Fruit fly (Drosophila melanogaster): Measurements from ENCODE around the gene chif.

Gene chif

dm6 chr2L:16350742-16351568 lies 1.5 kb downstream of the chif start (continued):
- TF ChIP-seq CG6276 (GFP tag; optimal IDR thresholded peaks at IDR 0.05) (peak; percentile 99), net (GFP tag; optimal IDR thresholded peaks at IDR 0.05) (peak; percentile 99), Sox15 (GFP tag; optimal IDR thresholded peaks at IDR 0.05) (peak; percentile 97), CG7368 (GFP tag; optimal IDR thresholded peaks at IDR 0.05) (peak; percentile 99), topi (GFP tag; optimal IDR thresholded peaks at IDR 0.05) (peak; percentile 99), CG11294 (GFP tag; IDR thresholded peaks at IDR 0.05) (peak; percentile 96), Blimp-1 (GFP tag; optimal IDR thresholded peaks at IDR 0.05) (peak; percentile 96), Gug (GFP tag; IDR thresholded peaks at IDR 0.05) (peak; percentile 98), CG8632 (GFP tag; optimal IDR thresholded peaks at IDR 0.05) (peak; percentile 99), CG8119 (GFP tag; IDR thresholded peaks at IDR 0.05) (peak; percentile 100), ss (GFP tag; optimal IDR thresholded peaks at IDR 0.05) (peak; percentile 99), CG11762 (GFP tag; optimal IDR thresholded peaks at IDR 0.05; ENCODE audit: insufficient read depth) (peak; percentile 99), fkh (GFP tag; optimal IDR thresholded peaks at IDR 0.05) (peak; percentile 93), CG4318 (GFP tag; optimal IDR thresholded peaks at IDR 0.05) (peak; percentile 97), Eip93F (GFP tag; optimal IDR thresholded peaks at IDR 0.05) (peak; percentile 99), CG31627 (GFP tag; optimal IDR thresholded peaks at IDR 0.05) (peak; percentile 99), Ets96B (tag; optimal IDR thresholded peaks at IDR 0.05) (peak; percentile 99), CG3032 (tag; optimal IDR thresholded peaks at IDR 0.05) (peak; percentile 99)

- peak; percentile 73 for TF ChIP-seq vri (GFP tag; optimal IDR thresholded peaks at IDR 0.05)
- peak; percentile 61; the same call in 1 of the 2 replicates for TF ChIP-seq Gug (GFP tag; IDR thresholded peaks at IDR 0.05)
- peak; percentile 81 for TF ChIP-seq eg (GFP tag; IDR thresholded peaks at IDR 0.05)
- TF ChIP-seq ss (GFP tag; optimal IDR thresholded peaks at IDR 0.05) = no peak
- no peak for TF ChIP-seq Eip75B (GFP tag; optimal IDR thresholded peaks at IDR 0.05)
- TF ChIP-seq lz (GFP tag; optimal IDR thresholded peaks at IDR 0.05) = peak; percentile 80
- no peak for TF ChIP-seq CG16779 (tag; optimal IDR thresholded peaks at IDR 0.05)
- TF ChIP-seq Sox14 (GFP tag; optimal IDR thresholded peaks at IDR 0.05) = no peak
- TF ChIP-seq CG10631 (GFP tag; optimal IDR thresholded peaks at IDR 0.05) = peak; percentile 76
- TF ChIP-seq fd85E (GFP tag; optimal IDR thresholded peaks at IDR 0.05) = peak; percentile 16
- no peak for TF ChIP-seq topi (GFP tag; optimal IDR thresholded peaks at IDR 0.05)
- TF ChIP-seq Met (GFP tag; optimal IDR thresholded peaks at IDR 0.05) = peak; percentile 80
- TF ChIP-seq Eip78C (GFP tag) = no peak
- peak; percentile 86 for TF ChIP-seq svp (GFP tag)
- no peak for TF ChIP-seq fkh (GFP tag; optimal IDR thresholded peaks at IDR 0.05)
- no peak for TF ChIP-seq salr (GFP tag; optimal IDR thresholded peaks at IDR 0.05)
- TF ChIP-seq CG8632 (GFP tag; optimal IDR thresholded peaks at IDR 0.05) = peak; percentile 53
- no peak for TF ChIP-seq CG3919 (GFP tag; optimal IDR thresholded peaks at IDR 0.05)
- TF ChIP-seq CG11294 (GFP tag; IDR thresholded peaks at IDR 0.05) = no peak; the same call in 1 of the 2 replicates
- no peak for TF ChIP-seq Sox102F (GFP tag; optimal IDR thresholded peaks at IDR 0.05)
- TF ChIP-seq pdm3 (GFP tag; optimal IDR thresholded peaks at IDR 0.05) = no peak
- no peak for TF ChIP-seq CG32006 (GFP tag; optimal IDR thresholded peaks at IDR 0.05)
- TF ChIP-seq CG6276 (GFP tag; optimal IDR thresholded peaks at IDR 0.05) = no peak
- TF ChIP-seq dac (GFP tag; optimal IDR thresholded peaks at IDR 0.05) = no peak
- TF ChIP-seq CG11762 (GFP tag; optimal IDR thresholded peaks at IDR 0.05; ENCODE audit: insufficient read depth) = peak; percentile 66
- TF ChIP-seq Ets96B (tag; optimal IDR thresholded peaks at IDR 0.05) = peak; percentile 30
- TF ChIP-seq CG15336 (GFP tag; IDR thresholded peaks at IDR 0.05) = peak; percentile 50
- peak; percentile 50 for TF ChIP-seq dsx (GFP tag; optimal IDR thresholded peaks at IDR 0.05; ENCODE audit: poor library complexity, severe bottlenecking)
- peak; percentile 74 for TF ChIP-seq achi (GFP tag; optimal IDR thresholded peaks at IDR 0.05)
- peak; percentile 83 for TF ChIP-seq Ets21C (GFP tag; optimal IDR thresholded peaks at IDR 0.05)
- peak; percentile 48 for TF ChIP-seq Eip93F (GFP tag; optimal IDR thresholded peaks at IDR 0.05)
- TF ChIP-seq CG7368 (GFP tag; optimal IDR thresholded peaks at IDR 0.05) = peak; percentile 46
- TF ChIP-seq acj6 (GFP tag; optimal IDR thresholded peaks at IDR 0.05) = no peak
- TF ChIP-seq Lpt (GFP tag; optimal IDR thresholded peaks at IDR 0.05) = no peak
- TF ChIP-seq CG34406 (GFP tag; optimal IDR thresholded peaks at IDR 0.05) = peak; percentile 73
- no peak for TF ChIP-seq CG6808 (GFP tag; optimal IDR thresholded peaks at IDR 0.05)
- TF ChIP-seq Hr39 (GFP tag; optimal IDR thresholded peaks at IDR 0.05) = peak; percentile 88
- peak; percentile 77 for TF ChIP-seq CG6163 (GFP tag; IDR thresholded peaks at IDR 0.05)
- peak; percentile 78 for TF ChIP-seq Smox (GFP tag; optimal IDR thresholded peaks at IDR 0.05)
Measured at dm6 chr2L:16350160-16350633, 2.2 kb downstream of the chif start.
